Worm (Caenorhabditis elegans) whole organism, late embryonic: ENCODE results near the gene col-72.

Source experiments
- dmd-4 ChIP-seq: sonication (generic microtip); optimal IDR thresholded peaks from 2 replicates; lab custom pipeline; 2016; ENCODE audit warnings: borderline replicate concordance, missing genetic modification characterization, missing compliant biosample characterization
- tbx-2 ChIP-seq: sonication (generic microtip); optimal IDR thresholded peaks from 2 replicates; lab custom pipeline; 2016; ENCODE audit warnings: missing genetic modification characterization, missing compliant biosample characterization
- unc-86 ChIP-seq: sonication (generic microtip); optimal IDR thresholded peaks from 2 replicates; lab custom pipeline; 2016; ENCODE audit warnings: missing genetic modification characterization, missing compliant biosample characterization

DNA sequence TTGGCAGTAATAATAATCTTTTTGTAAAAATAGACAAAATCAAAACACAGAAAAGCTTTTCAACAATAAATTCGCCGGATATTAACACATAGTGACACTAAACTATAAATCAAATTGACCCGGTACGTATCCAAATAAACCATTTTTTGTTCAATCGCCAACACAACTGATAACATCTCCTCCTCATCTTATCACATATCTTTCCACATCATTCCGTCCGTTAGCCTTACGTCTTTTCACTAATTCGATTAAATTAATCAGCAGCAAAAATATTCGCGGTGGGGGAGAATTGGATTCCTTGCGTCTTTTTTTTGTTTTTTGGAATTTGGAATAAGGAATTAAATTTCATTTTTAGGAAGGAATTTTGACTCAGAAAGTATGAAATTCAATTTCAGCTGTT, 32.6 kb upstream of the col-72 start:
- TF ChIP-seq dmd-4 (tag; lab: Kevin White, UChicago) (no peak), unc-86 (tag; lab: Kevin White, UChicago) (no peak), tbx-2 (no peak)
